Fruit fly (Drosophila melanogaster) whole organism, prepupa: ENCODE results near the gene CG14329.
A peak's percentile ranks its signal among the peaks of the same experiment; 100 is the strongest.

Experiments used
- Blimp-1 ChIP-seq: fragments of 200-800 bp; sonication (Bioruptor generic); optimal IDR thresholded peaks from 3 replicates; lab custom pipeline; 2017; ENCODE audit warnings: missing biosample characterization, missing genetic modification characterization, mild to moderate bottlenecking, moderate library complexity, missing genetic modification reagents
- CG10669 ChIP-seq: fragments of 200-800 bp; sonication (Bioruptor generic); optimal IDR thresholded peaks from 3 replicates; lab custom pipeline; 2018; ENCODE audit warnings: missing biosample characterization, mild to moderate bottlenecking, missing genetic modification characterization, moderate library complexity
- CG15336 ChIP-seq: fragments of 200-800 bp; sonication (Bioruptor generic); IDR thresholded peaks from 2 replicates; pipeline ENCODE4 v1.3.6; 2022; ENCODE audit warnings: missing biosample characterization, missing genetic modification characterization
- CG1621 ChIP-seq: fragments of 200-800 bp; sonication (Bioruptor generic); optimal IDR thresholded peaks from 3 replicates; lab custom pipeline; 2018; ENCODE audit warnings: missing biosample characterization, mild to moderate bottlenecking, missing genetic modification characterization
- CG3032 ChIP-seq: fragments of 200-800 bp; optimal IDR thresholded peaks from 2 replicates; lab custom pipeline; 2019; ENCODE audit warnings: missing biosample characterization, mild to moderate bottlenecking, missing genetic modification characterization, moderate library complexity
- CG32006 ChIP-seq: fragments of 200-800 bp; sonication (Bioruptor generic); optimal IDR thresholded peaks from 3 replicates; lab custom pipeline; 2017; ENCODE audit warnings: missing biosample characterization, mild to moderate bottlenecking, missing genetic modification characterization
- CG34406 ChIP-seq: fragments of 200-800 bp; sonication (Bioruptor generic); optimal IDR thresholded peaks from 3 replicates; lab custom pipeline; 2016; ENCODE audit warnings: missing biosample characterization, missing genetic modification characterization
- CG3919 ChIP-seq: fragments of 200-800 bp; sonication (Bioruptor generic); optimal IDR thresholded peaks from 3 replicates; lab custom pipeline; 2016; ENCODE audit warnings: missing biosample characterization, missing genetic modification characterization
- CG4318 ChIP-seq: fragments of 200-800 bp; sonication (Bioruptor generic); optimal IDR thresholded peaks from 3 replicates; lab custom pipeline; 2017; ENCODE audit warnings: missing biosample characterization, mild to moderate bottlenecking, missing genetic modification characterization
- CG6163 ChIP-seq: fragments of 200-800 bp; sonication (Bioruptor generic); IDR thresholded peaks from 3 replicates; pipeline ENCODE4 v1.3.6; 2022; ENCODE audit warnings: missing biosample characterization, missing genetic modification characterization
- CG6276 ChIP-seq: fragments of 200-800 bp; sonication (Bioruptor generic); optimal IDR thresholded peaks from 2 replicates; lab custom pipeline; 2017; ENCODE audit warnings: missing biosample characterization, mild to moderate bottlenecking, missing genetic modification characterization
- CG6792 ChIP-seq: fragments of 200-800 bp; sonication (Bioruptor generic); optimal IDR thresholded peaks from 3 replicates; lab custom pipeline; 2016; ENCODE audit warnings: missing biosample characterization, missing genetic modification characterization
- CG7368 ChIP-seq: fragments of 200-800 bp; sonication (Bioruptor generic); optimal IDR thresholded peaks from 3 replicates; lab custom pipeline; 2016; ENCODE audit warnings: missing biosample characterization, missing genetic modification characterization
- CG8119 ChIP-seq: fragments of 200-800 bp; sonication (Bioruptor generic); IDR thresholded peaks from 3 replicates; pipeline ENCODE4 v1.3.6; 2022; ENCODE audit warnings: missing biosample characterization, missing genetic modification characterization
- CG8632 ChIP-seq: fragments of 200-800 bp; sonication (Bioruptor generic); optimal IDR thresholded peaks from 3 replicates; lab custom pipeline; 2016; ENCODE audit warnings: missing biosample characterization, missing genetic modification characterization
- Eip75B ChIP-seq: fragments of 200-800 bp; sonication (Bioruptor generic); optimal IDR thresholded peaks from 3 replicates; lab custom pipeline; 2016; ENCODE audit warnings: missing biosample characterization, missing genetic modification characterization
- Eip78C ChIP-seq: fragments of 200-800 bp; sonication (Bioruptor generic); peaks from one replicate; lab custom pipeline; 2016; ENCODE audit warnings: missing biosample characterization, missing genetic modification characterization
- Gug ChIP-seq: fragments of 200-800 bp; sonication (Bioruptor generic); IDR thresholded peaks from 2 replicates; pipeline ENCODE4 v1.3.6; 2022; ENCODE audit warnings: missing biosample characterization, missing genetic modification characterization
- Hr39 ChIP-seq: fragments of 200-800 bp; sonication (Bioruptor generic); optimal IDR thresholded peaks from 2 replicates; lab custom pipeline; 2016; ENCODE audit warnings: missing biosample characterization, missing genetic modification characterization
- Hr4 ChIP-seq: fragments of 200-800 bp; sonication (Bioruptor generic); optimal IDR thresholded peaks from 3 replicates; lab custom pipeline; 2016; ENCODE audit warnings: missing biosample characterization, missing genetic modification characterization
- Met ChIP-seq: fragments of 200-800 bp; sonication (Bioruptor generic); optimal IDR thresholded peaks from 3 replicates; lab custom pipeline; 2016; ENCODE audit warnings: missing biosample characterization, missing genetic modification characterization
- Sox102F ChIP-seq: fragments of 200-800 bp; sonication (Bioruptor generic); optimal IDR thresholded peaks from 2 replicates; lab custom pipeline; 2016; ENCODE audit warnings: missing biosample characterization, mild to moderate bottlenecking, missing genetic modification characterization
- Sox15 ChIP-seq: fragments of 200-800 bp; sonication (Bioruptor generic); optimal IDR thresholded peaks from 3 replicates; lab custom pipeline; 2016; ENCODE audit warnings: missing biosample characterization, missing genetic modification characterization
- achi ChIP-seq: fragments of 200-800 bp; sonication (Bioruptor generic); optimal IDR thresholded peaks from 3 replicates; lab custom pipeline; 2016; ENCODE audit warnings: missing biosample characterization, missing genetic modification characterization
- cyc ChIP-seq: fragments of 200-800 bp; sonication (Bioruptor generic); optimal IDR thresholded peaks from 3 replicates; lab custom pipeline; 2016; ENCODE audit warnings: missing biosample characterization, missing genetic modification characterization
- dsx ChIP-seq: fragments of 200-800 bp; optimal IDR thresholded peaks from 3 replicates; lab custom pipeline; 2019; ENCODE audit warnings: missing biosample characterization, mild to moderate bottlenecking, missing genetic modification characterization, moderate library complexity; ENCODE audit not compliant: poor library complexity, severe bottlenecking
- eg ChIP-seq: fragments of 200-800 bp; sonication (Bioruptor generic); IDR thresholded peaks from 3 replicates; pipeline ENCODE4 v1.3.6; 2022; ENCODE audit warnings: missing biosample characterization, missing genetic modification characterization
- esn ChIP-seq: fragments of 200-800 bp; sonication (Bioruptor generic); optimal IDR thresholded peaks from 2 replicates; lab custom pipeline; 2016; ENCODE audit warnings: missing biosample characterization, mild to moderate bottlenecking, missing genetic modification characterization, moderate library complexity
- fd59A ChIP-seq: fragments of 200-800 bp; sonication (Bioruptor generic); optimal IDR thresholded peaks from 2 replicates; lab custom pipeline; 2017; ENCODE audit warnings: missing biosample characterization, mild to moderate bottlenecking, missing genetic modification characterization, missing genetic modification reagents
- fd85E ChIP-seq: fragments of 200-800 bp; sonication (Bioruptor generic); optimal IDR thresholded peaks from 3 replicates; lab custom pipeline; 2016; ENCODE audit warnings: missing biosample characterization, missing genetic modification characterization
- fkh ChIP-seq: fragments of 200-800 bp; sonication (Bioruptor generic); optimal IDR thresholded peaks from 3 replicates; lab custom pipeline; 2017; ENCODE audit warnings: missing biosample characterization, mild to moderate bottlenecking, missing genetic modification characterization, moderate library complexity
- salr ChIP-seq, 2 experiments: fragments of 200-800 bp; sonication (Bioruptor generic); optimal IDR thresholded peaks; 3 replicates each; lab custom pipeline; 2016 to 2018; ENCODE audit warnings: missing biosample characterization in 2 of 2, missing genetic modification characterization in 2 of 2, mild to moderate bottlenecking in 1 of 2
- spab ChIP-seq: fragments of 200-800 bp; sonication (Bioruptor generic); optimal IDR thresholded peaks from 2 replicates; lab custom pipeline; 2017; ENCODE audit warnings: missing biosample characterization, mild to moderate bottlenecking, missing genetic modification characterization, missing genetic modification reagents
- svp ChIP-seq: fragments of 200-800 bp; sonication (Bioruptor generic); peaks from one replicate; lab custom pipeline; 2016; ENCODE audit warnings: missing biosample characterization, missing genetic modification characterization
- topi ChIP-seq: fragments of 200-800 bp; sonication (Bioruptor generic); optimal IDR thresholded peaks from 3 replicates; lab custom pipeline; 2016; ENCODE audit warnings: missing biosample characterization, missing genetic modification characterization

CG14329 gene

dm6 chr3R:17646102-17647050 is 37.2 kb downstream of the CG14329 start:
- TF ChIP-seq fkh (GFP tag; lab: Kevin White, UChicago), result peak; percentile 33
- peak; percentile 67 for TF ChIP-seq Eip78C (GFP tag; lab: Kevin White, UChicago)
- peak; percentile 2 for TF ChIP-seq CG6792 (GFP tag; lab: Kevin White, UChicago)
- TF ChIP-seq CG15336 (GFP tag; lab: Robert Waterston, UW), result no peak
- peak; percentile 84 for TF ChIP-seq dsx
- TF ChIP-seq CG6163 (GFP tag; lab: Robert Waterston, UW), result no peak
- no peak for TF ChIP-seq Eip75B (GFP tag; lab: Kevin White, UChicago)
- TF ChIP-seq esn, result peak; percentile 21
- TF ChIP-seq Sox102F (GFP tag; lab: Kevin White, UChicago), result peak; percentile 34
- no peak for TF ChIP-seq svp (GFP tag; lab: Kevin White, UChicago)
- TF ChIP-seq fd85E (GFP tag; lab: Kevin White, UChicago), result no peak
- no peak for TF ChIP-seq eg (GFP tag; lab: Robert Waterston, UW)
- TF ChIP-seq Met (GFP tag; lab: Kevin White, UChicago), result peak; percentile 14
- no peak for TF ChIP-seq Gug (GFP tag; lab: Robert Waterston, UW)

dm6 chr3R:17647444-17647843 is 38.3 kb downstream of the CG14329 start, which contains the start of gene CG14322:
Gene CG14322 (plus strand): TSS chr3R:17647679.
- TF ChIP-seq CG3032 (peak; percentile 1), svp (GFP tag; lab: Kevin White, UChicago) (no peak), Blimp-1 (GFP tag; lab: Kevin White, UChicago) (no peak)

- TF ChIP-seq cyc (GFP tag; lab: Kevin White, UChicago) (no peak), CG10669 (GFP tag; lab: Kevin White, UChicago) (no peak), Hr4 (no peak), CG6276 (GFP tag; lab: Kevin White, UChicago) (no peak), Hr39 (no peak), eg (GFP tag; lab: Robert Waterston, UW) (no peak), salr (GFP tag; optimal IDR thresholded peaks at IDR 0.05; lab: Kevin White, UChicago) (no peak), CG1621 (tag; lab: Kevin White, UChicago) (no peak), CG3919 (no peak), CG4318 (no peak), CG32006 (GFP tag; lab: Kevin White, UChicago) (no peak), Sox15 (no peak), fd59A (GFP tag; lab: Kevin White, UChicago) (no peak), svp (GFP tag; lab: Kevin White, UChicago) (no peak)
These were observed 44.7 kb downstream of the CG14329 start for dm6 chr3R:17653879-17654278.

dm6 chr3R:17655040-17655439 is 45.9 kb downstream of the CG14329 start:
- TF ChIP-seq fkh (GFP tag; lab: Kevin White, UChicago) (no peak), achi (peak; percentile 10), CG34406 (GFP tag; lab: Kevin White, UChicago) (peak; percentile 10)

dm6 chr3R:17656923-17657322 is 47.8 kb downstream of the CG14329 start:
- no peak for TF ChIP-seq fd85E (GFP tag; lab: Kevin White, UChicago)
- no peak for TF ChIP-seq CG3919
- TF ChIP-seq Hr39, result no peak
- no peak for TF ChIP-seq CG6792 (GFP tag; lab: Kevin White, UChicago)
- no peak for TF ChIP-seq fkh (GFP tag; lab: Kevin White, UChicago)
- TF ChIP-seq cyc (GFP tag; lab: Kevin White, UChicago), result no peak
- no peak for TF ChIP-seq topi (GFP tag; lab: Kevin White, UChicago)
- TF ChIP-seq CG8119 (GFP tag; lab: Robert Waterston, UW), result no peak
- TF ChIP-seq Sox102F (GFP tag; lab: Kevin White, UChicago), result no peak
- TF ChIP-seq Blimp-1 (GFP tag; lab: Kevin White, UChicago), result no peak
- no peak for TF ChIP-seq CG7368 (GFP tag; lab: Kevin White, UChicago)
- no peak for TF ChIP-seq spab (GFP tag; lab: Kevin White, UChicago)
- no peak for TF ChIP-seq CG8632 (GFP tag; lab: Kevin White, UChicago)
